Fruit fly (Drosophila melanogaster): ENCODE data around the gene CG42266.

The CG42266 gene

DNA sequence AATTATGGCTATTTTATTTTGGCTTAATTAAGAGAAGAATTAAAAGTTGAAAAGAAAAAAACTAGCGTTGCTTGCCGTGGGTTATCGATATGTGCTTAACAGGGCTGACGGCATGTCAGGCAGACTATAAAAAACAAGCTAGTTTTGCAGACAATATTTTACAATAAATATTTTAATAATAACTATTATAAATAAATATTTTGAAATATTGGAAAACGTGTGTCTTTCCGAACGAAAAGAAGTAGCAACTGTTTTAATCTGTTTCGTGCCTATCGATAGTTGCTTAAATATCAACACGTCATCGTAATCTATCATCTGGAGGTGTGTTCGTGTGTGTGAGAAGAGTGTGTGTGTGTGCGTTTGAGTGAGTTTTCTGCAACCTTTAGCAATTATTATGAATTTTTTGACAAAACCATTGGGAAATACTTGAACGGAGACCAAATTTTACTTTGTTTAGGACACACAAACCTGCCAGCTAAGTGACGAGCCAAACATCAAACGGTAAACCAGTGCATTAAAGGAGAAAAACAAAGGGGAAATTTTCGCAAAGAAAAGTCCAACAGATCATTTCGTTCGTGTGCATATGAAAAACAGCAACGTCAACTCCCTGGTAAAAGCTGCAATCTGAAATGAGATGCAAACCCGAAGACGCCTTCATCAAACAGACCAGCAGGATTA, 33.0 kb downstream of the CG42266 start, which contains the start of the genes CG5861 and Syx5 (continued):
- TF ChIP-seq NC2α (GFP tag; optimal IDR thresholded peaks at IDR 0.05) (no peak), Nf-YC (tag; optimal IDR thresholded peaks at IDR 0.05) (peak; percentile 75), CG10565 (GFP tag; optimal IDR thresholded peaks at IDR 0.05) (no peak), CG15601 (tag; optimal IDR thresholded peaks at IDR 0.05) (peak; percentile 69), CG3847 (GFP tag; IDR thresholded peaks at IDR 0.05) (no peak; the same call in none of the 2 replicates), br (optimal IDR thresholded peaks at IDR 0.05) (no peak), CG5180 (GFP tag; optimal IDR thresholded peaks at IDR 0.05) (no peak), zen2 (GFP tag; IDR thresholded peaks at IDR 0.05; ENCODE audit: partially characterized antibody) (no peak; the same call in 2 of the 3 replicates), CG12299 (tag; optimal IDR thresholded peaks at IDR 0.05) (peak; percentile 38), Atf3 (GFP tag; optimal IDR thresholded peaks at IDR 0.05) (no peak), CG7839 (tag; optimal IDR thresholded peaks at IDR 0.05) (no peak), CG6854 (GFP tag; optimal IDR thresholded peaks at IDR 0.05) (no peak), CG13287 (GFP tag; IDR thresholded peaks at IDR 0.05; ENCODE audit: partially characterized antibody) (peak; percentile 96), CG10979 (tag; optimal IDR thresholded peaks at IDR 0.05) (peak; percentile 59), CG14441 (GFP tag; IDR thresholded peaks at IDR 0.05) (peak; percentile 58; the same call in 1 of the 2 replicates), CG8359 (GFP tag; optimal IDR thresholded peaks at IDR 0.05; ENCODE audit: borderline replicate concordance) (no peak), Lhr (GFP tag; optimal IDR thresholded peaks at IDR 0.05) (no peak), CG13123 (GFP tag; optimal IDR thresholded peaks at IDR 0.05) (no peak), CG8388 (GFP tag; optimal IDR thresholded peaks at IDR 0.05) (peak; percentile 47), CrebB (tag; optimal IDR thresholded peaks at IDR 0.05) (peak; percentile 50), CG34422 (GFP tag; IDR thresholded peaks at IDR 0.05) (0 out of 3 replicates have a peak, but pooled peaks have one; percentile 43), CG1529 (GFP tag; optimal IDR thresholded peaks at IDR 0.05) (peak; percentile 1), CG14014 (GFP tag; IDR thresholded peaks at IDR 0.05) (peak; percentile 16; the same call in 1 of the 2 replicates), HLH54F (GFP tag; optimal IDR thresholded peaks at IDR 0.05) (no peak), lilli (GFP tag; optimal IDR thresholded peaks at IDR 0.05) (peak; percentile 57), CG9727 (GFP tag; optimal IDR thresholded peaks at IDR 0.05) (peak; percentile 45), cad (GFP tag; optimal IDR thresholded peaks at IDR 0.05) (no peak), Spps (tag; optimal IDR thresholded peaks at IDR 0.05) (no peak), sug (tag; optimal IDR thresholded peaks at IDR 0.05) (peak; percentile 81), en (GFP tag; optimal IDR thresholded peaks at IDR 0.05) (no peak), zen (tag; optimal IDR thresholded peaks at IDR 0.05) (peak; percentile 73), CG15514 (GFP tag; optimal IDR thresholded peaks at IDR 0.05) (peak; percentile 52), H2.0 (GFP tag; IDR thresholded peaks at IDR 0.05) (no peak), ATbp (GFP tag; optimal IDR thresholded peaks at IDR 0.05) (no peak), Blimp-1 (GFP tag; optimal IDR thresholded peaks at IDR 0.05) (no peak), CG3407 (GFP tag; optimal IDR thresholded peaks at IDR 0.05) (peak; percentile 30), odd (GFP tag; optimal IDR thresholded peaks at IDR 0.05) (peak; percentile 16), Jarid2 (GFP tag; optimal IDR thresholded peaks at IDR 0.05) (no peak), CG7786 (GFP tag; optimal IDR thresholded peaks at IDR 0.05) (no peak), Hmx (GFP tag; optimal IDR thresholded peaks at IDR 0.05) (no peak), CG34376 (GFP tag; optimal IDR thresholded peaks at IDR 0.05) (peak; percentile 75), TFAM (GFP tag; optimal IDR thresholded peaks at IDR 0.05) (no peak), Oaz (GFP tag; IDR thresholded peaks at IDR 0.05) (no peak), CG14710 (tag; optimal IDR thresholded peaks at IDR 0.05) (peak; percentile 78), Elba2 (GFP tag; optimal IDR thresholded peaks at IDR 0.05) (no peak), stc (GFP tag; IDR thresholded peaks at IDR 0.05) (no peak), CG6272 (GFP tag; IDR thresholded peaks at IDR 0.05) (0 out of 2 replicates have a peak, but pooled peaks have one; percentile 59), onecut (GFP tag; IDR thresholded peaks at IDR 0.05) (no peak), CG10654 (GFP tag; optimal IDR thresholded peaks at IDR 0.05) (peak; percentile 44)

Measured in whole organism, embryonic.